Worm (Caenorhabditis elegans) whole organism, L4 larva: ENCODE results near the gene F11A10.5.

Experiments
- Y48G9A.11 ChIP-seq: fragments of 200-800 bp; sonication (Bioruptor generic); IDR thresholded peaks from 2 replicates; pipeline ENCODE4 v1.3.6; 2022; ENCODE audit warnings: missing genetic modification reagents, missing genetic modification characterization, missing compliant biosample characterization
- aly-2 ChIP-seq: sonication (generic microtip); optimal IDR thresholded peaks from 2 replicates; lab custom pipeline; 2018; ENCODE audit warnings: missing biosample characterization, missing genetic modification characterization
- ceh-32 ChIP-seq: sonication (generic microtip); optimal IDR thresholded peaks from 2 replicates; lab custom pipeline; 2016; ENCODE audit warnings: mild to moderate bottlenecking, missing genetic modification characterization, missing compliant biosample characterization; ENCODE audit not compliant: poor library complexity
- ceh-62 ChIP-seq: sonication (generic microtip); optimal IDR thresholded peaks from 2 replicates; lab custom pipeline; 2017; ENCODE audit warnings: missing biosample characterization, missing genetic modification characterization
- ceh-82 ChIP-seq: sonication (generic microtip); optimal IDR thresholded peaks from 2 replicates; lab custom pipeline; 2017; ENCODE audit warnings: missing biosample characterization, missing genetic modification characterization
- egl-43 ChIP-seq: fragments of 200-800 bp; sonication (Bioruptor generic); IDR thresholded peaks from 2 replicates; pipeline ENCODE4 v1.3.6; 2022; ENCODE audit warnings: missing genetic modification reagents, missing genetic modification characterization, missing compliant biosample characterization
- lin-15B ChIP-seq: fragments of 150-350 bp; sonication (generic microtip); optimal IDR thresholded peaks from 3 replicates; lab custom pipeline; 2014; ENCODE audit warnings: missing biosample characterization, missing genetic modification characterization
- nhr-77 ChIP-seq: fragments of 150-350 bp; optimal IDR thresholded peaks from 2 replicates; lab custom pipeline; 2014; ENCODE audit warnings: missing biosample characterization, missing genetic modification characterization
- snpc-1.2 ChIP-seq: fragments of 200-800 bp; sonication (Bioruptor generic); IDR thresholded peaks from 2 replicates; pipeline ENCODE4 v1.3.6; 2022; ENCODE audit warnings: missing genetic modification reagents, missing genetic modification characterization, missing compliant biosample characterization
- unc-62 ChIP-seq, 3 experiments: fragments of 150-350 bp in 1 of 3; sonication (generic microtip); optimal IDR thresholded peaks in 2 of 3; peaks in 1 of 3; 1 replicate in 1 of 3; 2 replicates in 2 of 3; lab custom pipeline; 2014 to 2017; ENCODE audit warnings: missing biosample characterization in 3 of 3, missing genetic modification characterization in 3 of 3, missing genetic modification reagents in 3 of 3, missing genotype in 1 of 3
- zag-1 ChIP-seq: fragments of 150-350 bp; optimal IDR thresholded peaks from 2 replicates; lab custom pipeline; 2014; ENCODE audit warnings: missing biosample characterization, missing genetic modification characterization
- ztf-11 ChIP-seq: fragments of 150-350 bp; optimal IDR thresholded peaks from 2 replicates; lab custom pipeline; 2014; ENCODE audit warnings: missing biosample characterization, missing genetic modification characterization

DNA sequence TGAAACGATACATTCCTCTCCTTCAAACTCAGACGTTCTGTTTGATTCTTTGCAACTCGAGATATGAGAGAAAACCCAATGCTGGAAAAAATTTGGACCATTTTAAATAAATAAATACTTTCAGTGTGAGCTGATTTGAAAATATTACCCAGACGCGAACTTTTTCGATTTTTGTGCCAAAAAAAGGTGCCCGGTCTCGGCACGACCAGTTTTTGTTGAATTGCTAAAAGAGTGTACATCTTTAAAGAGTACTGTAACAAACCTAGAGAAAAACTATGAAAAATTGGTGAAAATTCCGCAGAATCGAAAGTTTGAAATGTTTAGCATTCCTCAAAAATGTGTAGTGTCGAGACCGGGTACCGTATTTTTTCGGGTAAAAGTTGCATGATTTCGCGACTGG is 32.7 kb upstream of the F11A10.5 start, which contains the start of gene K08E4.8:
- no peak for TF ChIP-seq snpc-1.2
- TF ChIP-seq zag-1 (tag; lab: Kevin White, UChicago) = no peak
- TF ChIP-seq nhr-77 (tag; lab: Kevin White, UChicago) = no peak
- TF ChIP-seq ztf-11 (tag; lab: Kevin White, UChicago) = no peak
- no peak for TF ChIP-seq ceh-62 (tag; lab: Kevin White, UChicago)
- no peak for TF ChIP-seq ceh-32 (tag; lab: Kevin White, UChicago)
- TF ChIP-seq lin-15B = no peak
- no peak for TF ChIP-seq ceh-82 (tag; lab: Kevin White, UChicago)
- no peak for TF ChIP-seq Y48G9A.11 (GFP tag; lab: Robert Waterston, UW)
- TF ChIP-seq unc-62 (GFP tag; optimal IDR thresholded peaks at IDR 0.05 in 1 of 2; lab: Kevin White, UChicago) = no peak
- TF ChIP-seq unc-62 (tag; optimal IDR thresholded peaks at IDR 0.05; lab: Kevin White, UChicago) = no peak
- no peak for TF ChIP-seq egl-43 (GFP tag; lab: Robert Waterston, UW)
- no peak for TF ChIP-seq aly-2 (tag; lab: Kevin White, UChicago)
